Fruit fly (Drosophila melanogaster) S2 (cell line): ENCODE results near the gene Sec8.

Source experiments
- CG8478 ChIP-seq: fragments of >200 bp; optimal IDR thresholded peaks from 2 replicates; lab custom pipeline; 2018
- CTCF ChIP-seq, 2 experiments: fragments of >200 bp; optimal IDR thresholded peaks; 2 replicates each; lab custom pipeline; 2018

DNA sequence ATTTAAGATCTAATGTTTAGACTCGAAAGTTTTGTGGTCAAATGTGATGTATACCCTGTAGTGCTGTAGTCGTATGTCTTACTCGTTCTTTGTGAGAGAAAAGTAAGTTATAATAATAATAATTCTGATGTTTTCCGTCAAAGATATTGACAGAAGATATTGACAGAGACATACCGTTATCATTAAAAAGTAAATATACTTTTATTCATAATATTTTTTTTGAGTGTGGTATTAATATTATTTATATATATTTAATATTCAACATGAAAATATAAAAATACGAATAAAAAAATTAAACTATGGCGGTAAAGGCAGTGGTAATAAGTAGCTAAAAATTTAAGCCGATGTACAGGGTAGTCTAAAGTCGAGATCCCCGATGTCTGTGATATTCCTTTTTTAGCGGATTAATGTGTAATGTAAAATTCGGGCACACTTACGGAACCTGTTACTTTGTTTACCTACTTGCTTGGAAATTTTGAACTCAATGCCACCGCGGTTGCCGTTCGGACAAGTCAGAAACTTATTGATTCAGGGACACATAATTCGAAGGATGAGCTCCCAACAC, 22.4 kb downstream of the Sec8 start, which contains the start of the genes CG2100 and CG1236:
- TF ChIP-seq CG8478 (lab: Kevin White, UChicago) (no peak), CTCF (optimal IDR thresholded peaks at IDR 0.05; lab: Kevin White, UChicago) (no peak)
